Fruit fly (Drosophila melanogaster) whole organism, prepupa: ENCODE results near the gene TfIIEbeta.

Source experiments
- Blimp-1 ChIP-seq: fragments of 200-800 bp; sonication (Bioruptor generic); optimal IDR thresholded peaks from 3 replicates; lab custom pipeline; 2017; ENCODE audit warnings: missing biosample characterization, missing genetic modification characterization, mild to moderate bottlenecking, moderate library complexity, missing genetic modification reagents
- CG10631 ChIP-seq: fragments of 200-800 bp; sonication (Bioruptor generic); optimal IDR thresholded peaks from 2 replicates; lab custom pipeline; 2016; ENCODE audit warnings: missing biosample characterization, missing genetic modification characterization
- CG11294 ChIP-seq: fragments of 200-800 bp; sonication (Bioruptor generic); IDR thresholded peaks from 2 replicates; pipeline ENCODE4 v1.3.6; 2022; ENCODE audit warnings: missing biosample characterization, missing genetic modification characterization
- CG11762 ChIP-seq: fragments of 200-800 bp; sonication (Bioruptor generic); optimal IDR thresholded peaks from 3 replicates; lab custom pipeline; 2016; ENCODE audit warnings: missing biosample characterization, missing genetic modification characterization; ENCODE audit not compliant: insufficient read depth
- CG15336 ChIP-seq: fragments of 200-800 bp; sonication (Bioruptor generic); IDR thresholded peaks from 2 replicates; pipeline ENCODE4 v1.3.6; 2022; ENCODE audit warnings: missing biosample characterization, missing genetic modification characterization
- CG1621 ChIP-seq: fragments of 200-800 bp; sonication (Bioruptor generic); optimal IDR thresholded peaks from 3 replicates; lab custom pipeline; 2018; ENCODE audit warnings: missing biosample characterization, mild to moderate bottlenecking, missing genetic modification characterization
- CG16779 ChIP-seq: fragments of 200-800 bp; sonication (Bioruptor generic); optimal IDR thresholded peaks from 3 replicates; lab custom pipeline; 2017; ENCODE audit warnings: missing biosample characterization, mild to moderate bottlenecking, missing genetic modification characterization
- CG3032 ChIP-seq: fragments of 200-800 bp; optimal IDR thresholded peaks from 2 replicates; lab custom pipeline; 2019; ENCODE audit warnings: missing biosample characterization, mild to moderate bottlenecking, missing genetic modification characterization, moderate library complexity
- CG31627 ChIP-seq: fragments of 200-800 bp; sonication (Bioruptor generic); optimal IDR thresholded peaks from 3 replicates; lab custom pipeline; 2016; ENCODE audit warnings: missing biosample characterization, missing genetic modification characterization
- CG32006 ChIP-seq: fragments of 200-800 bp; sonication (Bioruptor generic); optimal IDR thresholded peaks from 3 replicates; lab custom pipeline; 2017; ENCODE audit warnings: missing biosample characterization, mild to moderate bottlenecking, missing genetic modification characterization
- CG34406 ChIP-seq: fragments of 200-800 bp; sonication (Bioruptor generic); optimal IDR thresholded peaks from 3 replicates; lab custom pipeline; 2016; ENCODE audit warnings: missing biosample characterization, missing genetic modification characterization
- CG3919 ChIP-seq: fragments of 200-800 bp; sonication (Bioruptor generic); optimal IDR thresholded peaks from 3 replicates; lab custom pipeline; 2016; ENCODE audit warnings: missing biosample characterization, missing genetic modification characterization
- CG4318 ChIP-seq: fragments of 200-800 bp; sonication (Bioruptor generic); optimal IDR thresholded peaks from 3 replicates; lab custom pipeline; 2017; ENCODE audit warnings: missing biosample characterization, mild to moderate bottlenecking, missing genetic modification characterization
- CG6163 ChIP-seq: fragments of 200-800 bp; sonication (Bioruptor generic); IDR thresholded peaks from 3 replicates; pipeline ENCODE4 v1.3.6; 2022; ENCODE audit warnings: missing biosample characterization, missing genetic modification characterization
- CG6276 ChIP-seq: fragments of 200-800 bp; sonication (Bioruptor generic); optimal IDR thresholded peaks from 2 replicates; lab custom pipeline; 2017; ENCODE audit warnings: missing biosample characterization, mild to moderate bottlenecking, missing genetic modification characterization
- CG6792 ChIP-seq: fragments of 200-800 bp; sonication (Bioruptor generic); optimal IDR thresholded peaks from 3 replicates; lab custom pipeline; 2016; ENCODE audit warnings: missing biosample characterization, missing genetic modification characterization
- CG6808 ChIP-seq: fragments of 200-800 bp; sonication (Bioruptor generic); optimal IDR thresholded peaks from 3 replicates; lab custom pipeline; 2017; ENCODE audit warnings: missing biosample characterization, missing genetic modification characterization, mild to moderate bottlenecking, moderate library complexity, missing genetic modification reagents
- CG6854 ChIP-seq: fragments of 200-800 bp; sonication (Bioruptor generic); optimal IDR thresholded peaks from 2 replicates; lab custom pipeline; 2017; ENCODE audit warnings: missing biosample characterization, mild to moderate bottlenecking, missing genetic modification characterization
- CG7368 ChIP-seq: fragments of 200-800 bp; sonication (Bioruptor generic); optimal IDR thresholded peaks from 3 replicates; lab custom pipeline; 2016; ENCODE audit warnings: missing biosample characterization, missing genetic modification characterization
- CG8119 ChIP-seq: fragments of 200-800 bp; sonication (Bioruptor generic); IDR thresholded peaks from 3 replicates; pipeline ENCODE4 v1.3.6; 2022; ENCODE audit warnings: missing biosample characterization, missing genetic modification characterization
- CG8319 ChIP-seq: fragments of 200-800 bp; sonication (Bioruptor generic); optimal IDR thresholded peaks from 3 replicates; lab custom pipeline; 2016; ENCODE audit warnings: missing biosample characterization, missing genetic modification characterization
- CG8632 ChIP-seq: fragments of 200-800 bp; sonication (Bioruptor generic); optimal IDR thresholded peaks from 3 replicates; lab custom pipeline; 2016; ENCODE audit warnings: missing biosample characterization, missing genetic modification characterization
- CG9139 ChIP-seq: fragments of 200-800 bp; sonication (Bioruptor generic); optimal IDR thresholded peaks from 3 replicates; lab custom pipeline; 2017; ENCODE audit warnings: missing biosample characterization, mild to moderate bottlenecking, missing genetic modification characterization
- Eip75B ChIP-seq: fragments of 200-800 bp; sonication (Bioruptor generic); optimal IDR thresholded peaks from 3 replicates; lab custom pipeline; 2016; ENCODE audit warnings: missing biosample characterization, missing genetic modification characterization
- Eip78C ChIP-seq: fragments of 200-800 bp; sonication (Bioruptor generic); peaks from one replicate; lab custom pipeline; 2016; ENCODE audit warnings: missing biosample characterization, missing genetic modification characterization
- Ets21C ChIP-seq: fragments of 200-800 bp; sonication (Bioruptor generic); optimal IDR thresholded peaks from 3 replicates; lab custom pipeline; 2016; ENCODE audit warnings: missing biosample characterization, missing genetic modification characterization
- Ets96B ChIP-seq: fragments of 200-800 bp; optimal IDR thresholded peaks from 2 replicates; lab custom pipeline; 2019; ENCODE audit warnings: missing biosample characterization, mild to moderate bottlenecking, missing genetic modification characterization, moderate library complexity
- Gug ChIP-seq: fragments of 200-800 bp; sonication (Bioruptor generic); IDR thresholded peaks from 2 replicates; pipeline ENCODE4 v1.3.6; 2022; ENCODE audit warnings: missing biosample characterization, missing genetic modification characterization
- Hr38 ChIP-seq: sonication (Bioruptor generic); optimal IDR thresholded peaks from 2 replicates; lab custom pipeline; 2016; ENCODE audit warnings: missing biosample characterization, missing genetic modification characterization
- Hr4 ChIP-seq: fragments of 200-800 bp; sonication (Bioruptor generic); optimal IDR thresholded peaks from 3 replicates; lab custom pipeline; 2016; ENCODE audit warnings: missing biosample characterization, missing genetic modification characterization
- Met ChIP-seq: fragments of 200-800 bp; sonication (Bioruptor generic); optimal IDR thresholded peaks from 3 replicates; lab custom pipeline; 2016; ENCODE audit warnings: missing biosample characterization, missing genetic modification characterization
- OdsH ChIP-seq: fragments of 200-800 bp; sonication (Bioruptor generic); optimal IDR thresholded peaks from 3 replicates; lab custom pipeline; 2016; ENCODE audit warnings: missing biosample characterization, missing genetic modification characterization
- Smox ChIP-seq: fragments of 200-800 bp; sonication (Bioruptor generic); optimal IDR thresholded peaks from 3 replicates; lab custom pipeline; 2016; ENCODE audit warnings: missing biosample characterization, missing genetic modification characterization
- Sox102F ChIP-seq: fragments of 200-800 bp; sonication (Bioruptor generic); optimal IDR thresholded peaks from 2 replicates; lab custom pipeline; 2016; ENCODE audit warnings: missing biosample characterization, mild to moderate bottlenecking, missing genetic modification characterization
- Sox14 ChIP-seq: fragments of 200-800 bp; sonication (Bioruptor generic); optimal IDR thresholded peaks from 3 replicates; lab custom pipeline; 2016; ENCODE audit warnings: missing biosample characterization, missing genetic modification characterization
- Sox15 ChIP-seq: fragments of 200-800 bp; sonication (Bioruptor generic); optimal IDR thresholded peaks from 3 replicates; lab custom pipeline; 2016; ENCODE audit warnings: missing biosample characterization, missing genetic modification characterization
- achi ChIP-seq: fragments of 200-800 bp; sonication (Bioruptor generic); optimal IDR thresholded peaks from 3 replicates; lab custom pipeline; 2016; ENCODE audit warnings: missing biosample characterization, missing genetic modification characterization
- acj6 ChIP-seq: fragments of 200-800 bp; sonication (Bioruptor generic); optimal IDR thresholded peaks from 3 replicates; lab custom pipeline; 2016; ENCODE audit warnings: missing biosample characterization, missing genetic modification characterization
- cyc ChIP-seq: fragments of 200-800 bp; sonication (Bioruptor generic); optimal IDR thresholded peaks from 3 replicates; lab custom pipeline; 2016; ENCODE audit warnings: missing biosample characterization, missing genetic modification characterization
- dac ChIP-seq: fragments of 200-800 bp; sonication (Bioruptor generic); optimal IDR thresholded peaks from 2 replicates; lab custom pipeline; 2017; ENCODE audit warnings: missing biosample characterization, mild to moderate bottlenecking, missing genetic modification characterization
- eg ChIP-seq: fragments of 200-800 bp; sonication (Bioruptor generic); IDR thresholded peaks from 3 replicates; pipeline ENCODE4 v1.3.6; 2022; ENCODE audit warnings: missing biosample characterization, missing genetic modification characterization
- esn ChIP-seq: fragments of 200-800 bp; sonication (Bioruptor generic); optimal IDR thresholded peaks from 2 replicates; lab custom pipeline; 2016; ENCODE audit warnings: missing biosample characterization, mild to moderate bottlenecking, missing genetic modification characterization, moderate library complexity
- fd59A ChIP-seq: fragments of 200-800 bp; sonication (Bioruptor generic); optimal IDR thresholded peaks from 2 replicates; lab custom pipeline; 2017; ENCODE audit warnings: missing biosample characterization, mild to moderate bottlenecking, missing genetic modification characterization, missing genetic modification reagents
- fd85E ChIP-seq: fragments of 200-800 bp; sonication (Bioruptor generic); optimal IDR thresholded peaks from 3 replicates; lab custom pipeline; 2016; ENCODE audit warnings: missing biosample characterization, missing genetic modification characterization
- fkh ChIP-seq: fragments of 200-800 bp; sonication (Bioruptor generic); optimal IDR thresholded peaks from 3 replicates; lab custom pipeline; 2017; ENCODE audit warnings: missing biosample characterization, mild to moderate bottlenecking, missing genetic modification characterization, moderate library complexity
- lz ChIP-seq: fragments of 200-800 bp; sonication (Bioruptor generic); optimal IDR thresholded peaks from 3 replicates; lab custom pipeline; 2016; ENCODE audit warnings: missing biosample characterization, missing genetic modification characterization
- net ChIP-seq: fragments of 200-800 bp; sonication (Bioruptor generic); optimal IDR thresholded peaks from 3 replicates; lab custom pipeline; 2016; ENCODE audit warnings: missing biosample characterization, missing genetic modification characterization
- pdm3 ChIP-seq: fragments of 200-800 bp; sonication (Bioruptor generic); optimal IDR thresholded peaks from 3 replicates; lab custom pipeline; 2016; ENCODE audit warnings: missing biosample characterization, missing genetic modification characterization
- salr ChIP-seq, 2 experiments: fragments of 200-800 bp; sonication (Bioruptor generic); optimal IDR thresholded peaks; 3 replicates each; lab custom pipeline; 2016 to 2018; ENCODE audit warnings: missing biosample characterization in 2 of 2, missing genetic modification characterization in 2 of 2, mild to moderate bottlenecking in 1 of 2
- spab ChIP-seq: fragments of 200-800 bp; sonication (Bioruptor generic); optimal IDR thresholded peaks from 2 replicates; lab custom pipeline; 2017; ENCODE audit warnings: missing biosample characterization, mild to moderate bottlenecking, missing genetic modification characterization, missing genetic modification reagents
- svp ChIP-seq: fragments of 200-800 bp; sonication (Bioruptor generic); peaks from one replicate; lab custom pipeline; 2016; ENCODE audit warnings: missing biosample characterization, missing genetic modification characterization
- topi ChIP-seq: fragments of 200-800 bp; sonication (Bioruptor generic); optimal IDR thresholded peaks from 3 replicates; lab custom pipeline; 2016; ENCODE audit warnings: missing biosample characterization, missing genetic modification characterization
- vri ChIP-seq: fragments of 200-800 bp; sonication (Bioruptor generic); optimal IDR thresholded peaks from 3 replicates; lab custom pipeline; 2016; ENCODE audit warnings: missing biosample characterization, mild to moderate bottlenecking, missing genetic modification characterization

Gene TfIIEbeta

dm6 chr3L:4286784-4287183 is at the start of gene TfIIEbeta:
TSS of gene TfIIEbeta (plus strand) at chr3L:4287038.
- TF ChIP-seq Sox102F (GFP tag; lab: Kevin White, UChicago) (no peak), CG6854 (GFP tag; lab: Kevin White, UChicago) (peak; percentile 17), acj6 (GFP tag; lab: Kevin White, UChicago) (no peak), eg (GFP tag; lab: Robert Waterston, UW) (peak; percentile 64; the same call in 2 of the 3 replicates), CG6792 (no peak), Sox15 (GFP tag; lab: Kevin White, UChicago) (no peak), fd85E (no peak), CG8632 (GFP tag; lab: Kevin White, UChicago) (no peak), spab (GFP tag; lab: Kevin White, UChicago) (no peak), vri (no peak), net (GFP tag; lab: Kevin White, UChicago) (no peak), CG8319 (GFP tag; lab: Kevin White, UChicago) (no peak), achi (no peak), CG3919 (GFP tag; lab: Kevin White, UChicago) (peak; percentile 9), Gug (GFP tag; lab: Robert Waterston, UW) (no peak), CG7368 (no peak), Blimp-1 (GFP tag; lab: Kevin White, UChicago) (no peak), Eip75B (GFP tag; lab: Kevin White, UChicago) (no peak), topi (GFP tag; lab: Kevin White, UChicago) (no peak), CG31627 (GFP tag; lab: Kevin White, UChicago) (no peak), CG6808 (GFP tag; lab: Kevin White, UChicago) (no peak), CG32006 (GFP tag; lab: Kevin White, UChicago) (no peak), CG4318 (no peak), CG10631 (GFP tag; lab: Kevin White, UChicago) (no peak), Ets96B (tag; lab: Kevin White, UChicago) (no peak), Eip78C (GFP tag; lab: Kevin White, UChicago) (peak; percentile 80), fd59A (no peak), fkh (GFP tag; lab: Kevin White, UChicago) (peak; percentile 38), Smox (GFP tag; lab: Kevin White, UChicago) (no peak), CG6276 (GFP tag; lab: Kevin White, UChicago) (no peak), svp (GFP tag; lab: Kevin White, UChicago) (peak; percentile 72), Ets21C (GFP tag; lab: Kevin White, UChicago) (no peak), CG16779 (tag; lab: Kevin White, UChicago) (no peak), Hr4 (no peak), salr (GFP tag; optimal IDR thresholded peaks at IDR 0.05; lab: Kevin White, UChicago) (no peak), dac (no peak), CG11294 (GFP tag; lab: Robert Waterston, UW) (no peak), CG9139 (no peak), CG1621 (tag; lab: Kevin White, UChicago) (no peak), Met (GFP tag; lab: Kevin White, UChicago) (no peak), Hr38 (GFP tag; lab: Kevin White, UChicago) (no peak), lz (GFP tag; lab: Kevin White, UChicago) (no peak), CG34406 (GFP tag; lab: Kevin White, UChicago) (no peak), Sox14 (GFP tag; lab: Kevin White, UChicago) (peak; percentile 37), esn (GFP tag; lab: Kevin White, UChicago) (peak; percentile 18), CG11762 (GFP tag; lab: Kevin White, UChicago) (no peak), pdm3 (GFP tag; lab: Kevin White, UChicago) (no peak), CG3032 (tag; lab: Kevin White, UChicago) (peak; percentile 10), CG15336 (GFP tag; lab: Robert Waterston, UW) (peak; percentile 53; the same call in 1 of the 2 replicates), CG6163 (GFP tag; lab: Robert Waterston, UW) (0 out of 3 replicates have a peak, but pooled peaks have one; percentile 33), CG8119 (GFP tag; lab: Robert Waterston, UW) (peak; percentile 46; the same call in 1 of the 3 replicates), OdsH (GFP tag; lab: Kevin White, UChicago) (no peak), cyc (GFP tag; lab: Kevin White, UChicago) (no peak)
